Worm (Caenorhabditis elegans) whole organism, L4 larva: ENCODE results near the gene T01D3.1.
A peak's percentile ranks its signal among the peaks of the same experiment; 100 is the strongest.

Source experiments
- D1046.2 ChIP-seq: fragments of 200-800 bp; sonication (Bioruptor generic); IDR thresholded peaks from 2 replicates; pipeline ENCODE4 v1.3.6; 2022; ENCODE audit warnings: missing genetic modification characterization, missing compliant biosample characterization
- F10B5.3 ChIP-seq: sonication (generic microtip); optimal IDR thresholded peaks from 2 replicates; lab custom pipeline; 2016; ENCODE audit warnings: mild to moderate bottlenecking, missing genetic modification characterization, missing compliant biosample characterization
- R02D3.7 ChIP-seq: fragments of 150-350 bp; sonication (generic microtip); optimal IDR thresholded peaks from 3 replicates; lab custom pipeline; 2014; ENCODE audit warnings: missing biosample characterization, missing genetic modification characterization
- Y48G9A.11 ChIP-seq: fragments of 200-800 bp; sonication (Bioruptor generic); IDR thresholded peaks from 2 replicates; pipeline ENCODE4 v1.3.6; 2022; ENCODE audit warnings: missing genetic modification reagents, missing genetic modification characterization, missing compliant biosample characterization
- ZK546.5 ChIP-seq, 2 experiments: sonication (generic microtip); optimal IDR thresholded peaks; 2 replicates each; lab custom pipeline; 2017; ENCODE audit warnings: missing biosample characterization in 2 of 2, missing genetic modification characterization in 2 of 2
- aly-2 ChIP-seq: sonication (generic microtip); optimal IDR thresholded peaks from 2 replicates; lab custom pipeline; 2018; ENCODE audit warnings: missing biosample characterization, missing genetic modification characterization
- ceh-28 ChIP-seq: fragments of 150-350 bp; optimal IDR thresholded peaks from 2 replicates; lab custom pipeline; 2014; ENCODE audit warnings: missing biosample characterization, missing genetic modification reagents, missing genetic modification characterization
- ceh-44 ChIP-seq: fragments of 200-800 bp; sonication (Bioruptor generic); IDR thresholded peaks from 2 replicates; pipeline ENCODE4 v1.3.6; 2022; ENCODE audit warnings: missing genetic modification reagents, missing genetic modification characterization, missing compliant biosample characterization
- ceh-82 ChIP-seq: sonication (generic microtip); optimal IDR thresholded peaks from 2 replicates; lab custom pipeline; 2017; ENCODE audit warnings: missing biosample characterization, missing genetic modification characterization
- ces-1 ChIP-seq: fragments of 150-350 bp; sonication (generic microtip); optimal IDR thresholded peaks from 4 replicates; lab custom pipeline; 2014; ENCODE audit warnings: missing biosample characterization, missing genetic modification reagents, missing genetic modification characterization
- ctbp-1 ChIP-seq: fragments of 200-800 bp; sonication (Bioruptor generic); IDR thresholded peaks from 2 replicates; pipeline ENCODE4 v1.3.6; 2022; ENCODE audit warnings: missing genetic modification reagents, missing genetic modification characterization, missing compliant biosample characterization
- daf-12 ChIP-seq: fragments of 150-350 bp; optimal IDR thresholded peaks from 2 replicates; lab custom pipeline; 2014; ENCODE audit warnings: missing biosample characterization, missing genetic modification reagents, missing genetic modification characterization
- daf-16 ChIP-seq, 3 experiments: sonication (generic microtip); optimal IDR thresholded peaks; 2 replicates each; lab custom pipeline; 2016 to 2017; ENCODE audit warnings: missing genetic modification characterization in 3 of 3, missing genetic modification reagents in 3 of 3, mild to moderate bottlenecking in 2 of 3, missing compliant biosample characterization in 2 of 3, missing biosample characterization in 1 of 3, moderate library complexity in 1 of 3
- daf-19 ChIP-seq: fragments of 200-800 bp; sonication (Bioruptor generic); conservative IDR thresholded peaks from 2 replicates; pipeline ENCODE4 v1.3.6; 2022; ENCODE audit warnings: missing genetic modification characterization, missing compliant biosample characterization
- dmd-6 ChIP-seq: fragments of 200-800 bp; sonication (Bioruptor generic); IDR thresholded peaks from 2 replicates; pipeline ENCODE4 v1.3.6; 2022; ENCODE audit warnings: missing genetic modification reagents, missing genetic modification characterization, missing compliant biosample characterization
- dmd-8 ChIP-seq: fragments of 200-800 bp; sonication (Bioruptor generic); IDR thresholded peaks from 2 replicates; pipeline ENCODE4 v1.3.6; 2022; ENCODE audit warnings: missing genetic modification characterization, missing compliant biosample characterization
- dpl-1 ChIP-seq: fragments of 150-350 bp; optimal IDR thresholded peaks from 2 replicates; lab custom pipeline; 2014; ENCODE audit warnings: missing biosample characterization, missing genetic modification reagents, missing genetic modification characterization
- duxl-1 ChIP-seq: sonication (generic microtip); optimal IDR thresholded peaks from 2 replicates; lab custom pipeline; 2016; ENCODE audit warnings: mild to moderate bottlenecking, missing genetic modification characterization, moderate library complexity, missing compliant biosample characterization; ENCODE audit not compliant: poor library complexity
- dve-1 ChIP-seq: sonication (generic microtip); optimal IDR thresholded peaks from 2 replicates; lab custom pipeline; 2017; ENCODE audit warnings: antibody characterized with exemption, mild to moderate bottlenecking, missing genetic modification characterization, missing compliant biosample characterization; ENCODE audit not compliant: insufficient read depth
- egl-43 ChIP-seq: fragments of 200-800 bp; sonication (Bioruptor generic); IDR thresholded peaks from 2 replicates; pipeline ENCODE4 v1.3.6; 2022; ENCODE audit warnings: missing genetic modification reagents, missing genetic modification characterization, missing compliant biosample characterization
- fkh-10 ChIP-seq: fragments of 150-350 bp; optimal IDR thresholded peaks from 2 replicates; lab custom pipeline; 2014; ENCODE audit warnings: missing biosample characterization, missing genetic modification reagents, missing genetic modification characterization
- hlh-11 ChIP-seq: fragments of 200-800 bp; sonication (Bioruptor generic); optimal IDR thresholded peaks from 2 replicates; lab custom pipeline; 2018; ENCODE audit warnings: mild to moderate bottlenecking, missing genetic modification characterization, missing compliant biosample characterization
- hlh-30 ChIP-seq: sonication (generic microtip); optimal IDR thresholded peaks from 2 replicates; lab custom pipeline; 2017; ENCODE audit warnings: antibody characterized with exemption, mild to moderate bottlenecking, missing genetic modification characterization, missing compliant biosample characterization; ENCODE audit not compliant: insufficient read depth
- hmg-1.1 ChIP-seq: fragments of 200-800 bp; sonication (Bioruptor generic); IDR thresholded peaks from 2 replicates; pipeline ENCODE4 v1.3.6; 2022; ENCODE audit warnings: missing genetic modification reagents, missing genetic modification characterization, missing compliant biosample characterization
- lin-1 ChIP-seq: fragments of 200-800 bp; sonication (Bioruptor generic); IDR thresholded peaks from 2 replicates; pipeline ENCODE4 v1.3.6; 2022; ENCODE audit warnings: missing genetic modification reagents, missing genetic modification characterization, missing compliant biosample characterization
- lin-15B ChIP-seq: fragments of 150-350 bp; sonication (generic microtip); optimal IDR thresholded peaks from 3 replicates; lab custom pipeline; 2014; ENCODE audit warnings: missing biosample characterization, missing genetic modification characterization
- lin-29 ChIP-seq: fragments of 200-800 bp; sonication (Bioruptor generic); IDR thresholded peaks from 2 replicates; pipeline ENCODE4 v1.3.6; 2022; ENCODE audit warnings: missing genetic modification reagents, missing genetic modification characterization, missing compliant biosample characterization
- lin-38 ChIP-seq: fragments of 200-800 bp; sonication (Bioruptor generic); IDR thresholded peaks from 2 replicates; pipeline ENCODE4 v1.3.6; 2022; ENCODE audit warnings: missing genetic modification reagents, missing genetic modification characterization, missing compliant biosample characterization
- lsy-2 ChIP-seq, 2 experiments: fragments of 150-350 bp in 1 of 2; sonication (generic microtip) in 1 of 2; optimal IDR thresholded peaks; 2 replicates each; lab custom pipeline; 2014 to 2017; ENCODE audit warnings: missing biosample characterization in 2 of 2, missing genetic modification characterization in 2 of 2
- mdl-1 ChIP-seq, 2 experiments: fragments of 150-350 bp in 1 of 2; sonication (generic microtip) in 1 of 2; optimal IDR thresholded peaks; 2 replicates each; lab custom pipeline; 2014 to 2017; ENCODE audit warnings: missing biosample characterization in 2 of 2, missing genetic modification characterization in 2 of 2
- mxl-2 ChIP-seq: fragments of 200-800 bp; sonication (Bioruptor generic); conservative IDR thresholded peaks from 2 replicates; pipeline ENCODE4 v1.3.6; 2022; ENCODE audit warnings: missing genetic modification reagents, missing genetic modification characterization, missing compliant biosample characterization
- mxl-3 ChIP-seq: fragments of 200-800 bp; sonication (Bioruptor generic); optimal IDR thresholded peaks from 2 replicates; lab custom pipeline; 2018; ENCODE audit warnings: mild to moderate bottlenecking, missing genetic modification characterization, missing compliant biosample characterization
- nhr-11 ChIP-seq: fragments of 150-350 bp; optimal IDR thresholded peaks from 2 replicates; lab custom pipeline; 2014; ENCODE audit warnings: missing biosample characterization, missing genetic modification characterization
- nhr-111 ChIP-seq: fragments of 200-800 bp; sonication (Bioruptor generic); optimal IDR thresholded peaks from 2 replicates; lab custom pipeline; 2018; ENCODE audit warnings: mild to moderate bottlenecking, missing genetic modification characterization, missing compliant biosample characterization
- nhr-25 ChIP-seq: sonication (generic microtip); optimal IDR thresholded peaks from 2 replicates; lab custom pipeline; 2017; ENCODE audit warnings: missing genetic modification characterization, mild to moderate bottlenecking, missing compliant biosample characterization, antibody characterized with exemption, moderate library complexity, borderline replicate concordance; ENCODE audit not compliant: insufficient read depth
- nhr-28 ChIP-seq: fragments of 150-350 bp; optimal IDR thresholded peaks from 2 replicates; lab custom pipeline; 2014; ENCODE audit warnings: missing biosample characterization, missing genetic modification characterization
- nhr-48 ChIP-seq: sonication (generic microtip); optimal IDR thresholded peaks from 2 replicates; lab custom pipeline; 2016; ENCODE audit warnings: mild to moderate bottlenecking, missing genetic modification characterization, missing compliant biosample characterization
- nhr-6 ChIP-seq: fragments of 150-350 bp; optimal IDR thresholded peaks from 2 replicates; lab custom pipeline; 2014; ENCODE audit warnings: missing biosample characterization, missing genetic modification characterization
- saeg-2 ChIP-seq: fragments of 200-800 bp; sonication (Bioruptor generic); IDR thresholded peaks from 2 replicates; pipeline ENCODE4 v1.3.6; 2022; ENCODE audit warnings: missing genetic modification reagents, missing genetic modification characterization, missing compliant biosample characterization
- set-16 ChIP-seq: fragments of 200-800 bp; sonication (Bioruptor generic); IDR thresholded peaks from 2 replicates; pipeline ENCODE4 v1.3.6; 2022; ENCODE audit warnings: missing genetic modification reagents, missing genetic modification characterization, missing compliant biosample characterization
- unc-39 ChIP-seq: sonication (generic microtip); optimal IDR thresholded peaks from 2 replicates; lab custom pipeline; 2017; ENCODE audit warnings: missing biosample characterization, missing genetic modification characterization
- zag-1 ChIP-seq: fragments of 150-350 bp; optimal IDR thresholded peaks from 2 replicates; lab custom pipeline; 2014; ENCODE audit warnings: missing biosample characterization, missing genetic modification characterization
- zfp-3 ChIP-seq: fragments of 200-800 bp; sonication (Bioruptor generic); conservative IDR thresholded peaks from 2 replicates; pipeline ENCODE4 v1.3.6; 2022; ENCODE audit warnings: missing genetic modification reagents, missing genetic modification characterization, missing compliant biosample characterization
- zip-11 ChIP-seq: fragments of 200-800 bp; sonication (Bioruptor generic); IDR thresholded peaks from 2 replicates; pipeline ENCODE4 v1.3.6; 2022; ENCODE audit warnings: missing genetic modification characterization, missing compliant biosample characterization
- zip-2 ChIP-seq: fragments of 150-350 bp; optimal IDR thresholded peaks from 2 replicates; lab custom pipeline; 2014; ENCODE audit warnings: missing biosample characterization, missing genetic modification characterization

Gene T01D3.1

DNA sequence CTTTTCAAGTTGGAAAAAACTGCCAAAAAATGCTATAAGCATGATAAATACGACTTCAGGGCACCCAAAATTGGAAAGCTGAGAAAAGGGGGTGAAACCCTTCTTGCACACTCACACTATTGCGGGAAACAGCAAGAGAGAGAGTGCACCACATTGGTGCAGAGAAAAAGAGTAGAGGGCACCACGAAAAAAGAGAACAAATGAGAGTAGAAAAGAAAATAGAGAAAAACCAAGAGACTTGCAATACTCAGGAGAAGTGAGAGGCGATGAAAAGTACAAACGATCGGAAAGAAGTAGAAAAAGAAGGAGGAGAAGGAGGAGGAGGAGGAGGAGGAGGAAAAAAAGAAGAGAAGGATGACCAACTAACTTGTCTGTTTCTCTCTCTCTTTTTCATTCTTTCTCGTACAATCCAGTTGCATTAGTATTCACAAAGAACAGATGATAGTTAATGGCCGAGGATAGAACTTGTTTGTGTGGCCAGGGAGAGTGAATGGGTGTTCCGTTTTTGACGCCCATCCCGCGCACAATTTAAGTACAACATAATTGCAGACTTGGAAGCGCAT is 34.4 kb upstream of the T01D3.1 start (continued):
- TF ChIP-seq zip-2 (tag; lab: Kevin White, UChicago): no peak
- TF ChIP-seq nhr-111 (GFP tag; lab: Kevin White, UChicago): peak; percentile 4
- TF ChIP-seq dmd-6 (GFP tag; lab: Robert Waterston, UW): peak; percentile 37
- TF ChIP-seq lin-15B: no peak
- peak; percentile 74 for TF ChIP-seq hlh-11 (tag; lab: Kevin White, UChicago)
- TF ChIP-seq ceh-82 (tag; lab: Kevin White, UChicago): no peak
- 0 out of 2 replicates have a peak, but pooled peaks have one; percentile 52 for TF ChIP-seq dmd-8
- peak; percentile 84 for TF ChIP-seq set-16 (GFP tag; lab: Robert Waterston, UW)
- TF ChIP-seq nhr-28 (tag; lab: Kevin White, UChicago): peak; percentile 32
- peak; percentile 79 for TF ChIP-seq hmg-1.1
- TF ChIP-seq zip-11 (GFP tag; lab: Robert Waterston, UW): no peak
- TF ChIP-seq mdl-1 (tag; optimal IDR thresholded peaks at IDR 0.05; lab: Kevin White, UChicago): peak in 1 of 2 experiments; percentile 82
- TF ChIP-seq dpl-1 (GFP tag; lab: Kevin White, UChicago): peak; percentile 33
- TF ChIP-seq lin-38 (GFP tag; lab: Robert Waterston, UW): peak; percentile 45
- peak; percentile 69 for TF ChIP-seq hlh-30 (tag; lab: Kevin White, UChicago)
- no peak for TF ChIP-seq daf-12 (tag; lab: Kevin White, UChicago)
- peak; percentile 83 for TF ChIP-seq nhr-6 (tag; lab: Kevin White, UChicago)
- TF ChIP-seq D1046.2 (GFP tag; lab: Robert Waterston, UW): no peak
- peak; percentile 42 for TF ChIP-seq nhr-11 (tag; lab: Kevin White, UChicago)
- peak; percentile 46 for TF ChIP-seq ctbp-1
- no peak for TF ChIP-seq unc-39 (tag; lab: Kevin White, UChicago)
- TF ChIP-seq daf-16 (GFP tag; optimal IDR thresholded peaks at IDR 0.05; lab: Kevin White, UChicago): no peak
- peak; percentile 50 for TF ChIP-seq daf-16 (tag; optimal IDR thresholded peaks at IDR 0.05; lab: Kevin White, UChicago)
- no peak for TF ChIP-seq Y48G9A.11 (GFP tag; lab: Robert Waterston, UW)
- TF ChIP-seq lsy-2 (tag; optimal IDR thresholded peaks at IDR 0.05; lab: Kevin White, UChicago): peak; percentile 51 to 77
- peak; percentile 56 for TF ChIP-seq dve-1 (tag; lab: Kevin White, UChicago)
- peak; percentile 22 for TF ChIP-seq duxl-1 (tag; lab: Kevin White, UChicago)
- no peak for TF ChIP-seq egl-43 (GFP tag; lab: Robert Waterston, UW)
- peak; percentile 78 for TF ChIP-seq fkh-10 (GFP tag; lab: Kevin White, UChicago)
- peak; percentile 22 for TF ChIP-seq nhr-48

DNA sequence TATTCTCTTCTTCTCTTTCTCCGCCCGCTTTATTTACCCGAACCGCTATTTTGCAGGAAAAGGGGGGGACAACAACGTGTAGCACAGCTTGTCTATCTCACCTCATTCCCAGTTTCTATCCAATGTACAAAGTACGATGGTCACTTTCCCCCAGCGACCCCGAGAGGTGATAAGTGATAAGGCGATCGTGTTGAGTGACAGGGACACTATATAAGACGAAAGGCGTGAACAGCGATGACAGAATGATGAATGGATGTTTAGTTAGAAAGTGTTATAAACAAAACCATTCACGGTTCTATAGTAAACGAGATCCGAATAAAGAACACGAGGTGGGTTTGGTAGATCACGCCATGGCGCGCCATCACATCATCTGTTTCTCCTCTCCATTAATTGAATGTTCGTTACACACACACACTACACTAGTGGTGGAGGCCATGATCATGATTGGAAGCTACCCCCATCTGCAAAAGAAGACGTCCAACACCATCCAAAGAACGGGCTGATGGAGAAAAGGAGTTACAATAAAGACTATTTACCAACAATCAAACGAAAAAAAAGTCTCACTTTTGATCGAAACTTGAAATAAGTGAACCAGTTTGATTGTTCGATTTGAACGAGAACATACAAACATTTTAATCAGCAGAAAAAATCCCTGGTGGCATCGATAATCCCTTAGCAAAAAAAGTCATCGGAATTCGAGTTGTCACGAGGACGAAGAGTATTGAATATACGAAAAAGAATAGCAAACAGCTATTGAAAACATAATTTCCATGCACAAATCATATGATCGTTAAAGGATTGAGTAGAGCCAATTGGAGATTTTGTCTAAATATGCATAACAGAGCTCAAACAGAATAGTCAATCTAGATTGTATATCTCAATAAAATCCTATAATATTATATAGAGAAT is 33.1 kb upstream of the T01D3.1 start:
- no peak for TF ChIP-seq daf-12 (tag; lab: Kevin White, UChicago)
- no peak for TF ChIP-seq daf-19 (GFP tag; lab: Robert Waterston, UW)
- no peak for TF ChIP-seq lin-29
- TF ChIP-seq lin-1 (GFP tag; lab: Robert Waterston, UW): peak; percentile 70
- TF ChIP-seq dmd-8: no peak
- TF ChIP-seq mdl-1 (tag; optimal IDR thresholded peaks at IDR 0.05; lab: Kevin White, UChicago): peak; percentile 72 to 93
- no peak for TF ChIP-seq ceh-44
- TF ChIP-seq mxl-2 (GFP tag; lab: Robert Waterston, UW): 0 out of 2 replicates have a peak, but pooled peaks have one; percentile 7
- TF ChIP-seq nhr-111 (GFP tag; lab: Kevin White, UChicago): no peak
- TF ChIP-seq lin-15B: no peak
- no peak for TF ChIP-seq ces-1 (GFP tag; lab: Kevin White, UChicago)
- TF ChIP-seq ceh-28 (tag; lab: Kevin White, UChicago): no peak
- TF ChIP-seq zfp-3 (GFP tag; lab: Robert Waterston, UW): peak; percentile 80
- TF ChIP-seq set-16 (GFP tag; lab: Robert Waterston, UW): peak; percentile 28; the same call in 1 of the 2 replicates
- TF ChIP-seq nhr-25: peak; percentile 57
- no peak for TF ChIP-seq ZK546.5 (tag; optimal IDR thresholded peaks at IDR 0.05; lab: Kevin White, UChicago)
- TF ChIP-seq fkh-10 (GFP tag; lab: Kevin White, UChicago): no peak
- no peak for TF ChIP-seq zag-1 (tag; lab: Kevin White, UChicago)
- no peak for TF ChIP-seq R02D3.7 (tag; lab: Kevin White, UChicago)
- TF ChIP-seq saeg-2 (GFP tag; lab: Robert Waterston, UW): peak; percentile 52
- TF ChIP-seq mxl-3 (GFP tag; lab: Kevin White, UChicago): peak; percentile 94
- TF ChIP-seq aly-2 (tag; lab: Kevin White, UChicago): no peak
- no peak for TF ChIP-seq F10B5.3 (tag; lab: Kevin White, UChicago)
- TF ChIP-seq duxl-1 (tag; lab: Kevin White, UChicago): peak; percentile 8
